Worm (Caenorhabditis elegans): ENCODE results near the gene mec-18.

Gene mec-18

DNA sequence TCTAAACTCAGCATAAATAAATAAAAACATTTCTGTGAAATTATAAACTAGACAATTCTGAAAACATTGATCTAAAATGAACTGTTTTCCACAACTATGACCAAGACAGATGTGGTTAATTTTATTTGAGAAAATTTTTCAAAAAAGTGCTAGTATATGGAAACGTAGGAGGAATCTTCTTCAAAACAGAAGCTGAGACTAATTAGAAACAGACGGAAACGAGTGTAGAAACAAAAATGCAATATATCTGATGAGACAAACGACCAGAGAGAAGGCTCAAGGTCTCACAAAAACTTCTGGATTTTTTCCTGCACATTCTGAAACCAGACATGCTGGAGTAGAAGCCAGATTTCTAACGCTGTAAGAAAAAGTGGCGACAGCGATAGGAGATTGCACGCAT, 21.9 kb upstream of the mec-18 start:
- TF ChIP-seq fkh-4 (tag; optimal IDR thresholded peaks at IDR 0.05; ENCODE audit: borderline replicate concordance): peak; percentile 86
- TF ChIP-seq lin-13 (GFP tag; optimal IDR thresholded peaks at IDR 0.05): no peak
- TF ChIP-seq dsc-1 (tag; optimal IDR thresholded peaks at IDR 0.05): peak; percentile 96
- TF ChIP-seq C16A3.4 (tag; optimal IDR thresholded peaks at IDR 0.05): no peak

DNA sequence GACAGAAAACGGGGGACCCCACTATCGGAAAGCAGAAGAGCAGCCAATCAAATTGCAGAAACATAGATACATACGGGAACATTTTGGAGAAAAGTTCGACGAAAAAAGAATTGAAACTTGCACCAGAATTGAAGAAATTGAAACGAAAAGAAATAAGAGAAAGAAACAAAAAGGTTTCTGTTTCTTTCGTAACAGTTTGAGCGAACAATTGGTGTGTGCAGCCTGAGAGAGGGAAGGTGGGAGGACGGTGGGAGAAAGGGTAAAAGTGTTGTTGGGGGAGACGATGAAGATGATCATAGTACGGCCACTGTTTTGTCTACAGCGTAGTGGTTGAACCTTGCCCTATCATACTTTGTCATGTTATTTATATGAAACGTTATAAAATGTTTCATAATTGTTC, 20.9 kb upstream of the mec-18 start:
- peak; percentile 38 for TF ChIP-seq snu-23 (GFP tag; optimal IDR thresholded peaks at IDR 0.05)
- no peak for TF ChIP-seq ceh-8 (GFP tag; optimal IDR thresholded peaks at IDR 0.05)
- no peak for TF ChIP-seq egl-27 (tag; optimal IDR thresholded peaks at IDR 0.05)
- TF ChIP-seq pag-3 (tag; optimal IDR thresholded peaks at IDR 0.05; ENCODE audit: borderline replicate concordance, insufficient read depth): no peak
- peak; percentile 44 for TF ChIP-seq rnt-1 (tag; optimal IDR thresholded peaks at IDR 0.05)
- no peak for TF ChIP-seq xbp-1 (tag; optimal IDR thresholded peaks at IDR 0.05)
- peak; percentile 48 for TF ChIP-seq nhr-19 (GFP tag; conservative IDR thresholded peaks at IDR 0.05)
- peak; percentile 33 for TF ChIP-seq nhr-71 (tag; optimal IDR thresholded peaks at IDR 0.05)
- TF ChIP-seq nhr-20 (tag; optimal IDR thresholded peaks at IDR 0.05): peak; percentile 26
- TF ChIP-seq nhr-90 (tag; optimal IDR thresholded peaks at IDR 0.05; ENCODE audit: poor library complexity): peak; percentile 2
- TF ChIP-seq lin-14 (GFP tag; optimal IDR thresholded peaks at IDR 0.05): peak; percentile 59

DNA sequence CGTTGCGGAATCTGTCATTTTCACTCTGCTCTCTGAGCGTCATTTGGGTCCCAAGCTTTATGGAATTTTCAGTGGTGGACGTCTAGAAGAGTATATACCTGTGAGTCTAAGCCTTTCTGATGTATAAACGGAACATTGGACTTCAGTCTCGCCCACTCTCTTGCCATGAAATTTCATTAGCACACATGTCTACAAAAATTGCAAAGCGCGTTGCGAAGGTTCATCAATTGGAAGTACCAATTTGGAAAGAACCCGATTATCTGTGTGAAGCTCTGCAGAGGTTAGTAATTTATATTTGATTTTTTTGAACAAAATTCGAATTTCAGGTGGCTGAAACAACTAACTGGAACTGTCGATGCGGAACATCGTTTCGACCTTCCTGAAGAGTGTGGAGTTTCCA, 15.8 kb upstream of the mec-18 start:
- TF ChIP-seq dpl-1 (GFP tag; optimal IDR thresholded peaks at IDR 0.05) (no peak), ceh-88 (GFP tag; IDR thresholded peaks at IDR 0.05) (no peak), ces-1 (GFP tag; optimal IDR thresholded peaks at IDR 0.05) (no peak), elt-2 (tag; optimal IDR thresholded peaks at IDR 0.05) (no peak), ceh-90 (tag; optimal IDR thresholded peaks at IDR 0.05) (no peak), nhr-19 (GFP tag; conservative IDR thresholded peaks at IDR 0.05) (no peak), nhr-47 (tag; optimal IDR thresholded peaks at IDR 0.05) (no peak), unc-130 (tag; optimal IDR thresholded peaks at IDR 0.05) (no peak)

DNA sequence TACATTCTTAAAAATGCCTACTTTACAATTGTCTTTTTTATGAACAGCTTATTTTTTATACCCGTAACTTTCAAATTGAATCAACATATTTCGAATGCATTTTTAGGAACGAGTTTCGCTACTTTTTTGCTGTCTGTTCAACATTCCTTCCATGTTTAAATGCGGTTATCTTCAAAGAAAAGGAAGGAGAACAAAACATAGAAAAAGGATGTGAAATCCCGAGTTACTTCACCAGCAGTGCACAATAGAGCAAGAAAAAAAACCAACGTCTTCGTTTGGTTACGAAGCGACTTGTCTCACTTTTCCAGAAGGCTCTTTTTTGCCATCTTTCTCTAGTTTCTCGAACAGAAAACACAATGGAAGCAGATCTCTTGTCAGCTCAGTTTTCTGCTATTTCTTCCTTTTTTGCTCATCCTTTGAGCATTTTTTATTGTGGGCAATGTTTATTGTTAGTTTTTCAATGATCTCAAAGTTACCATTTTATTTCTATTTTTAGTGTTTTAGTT, 11.7 kb upstream of the mec-18 start, which contains the start of gene cka-2:
TSS of gene cka-2 (plus strand) at position 456 of the 506 bp plus-strand sequence.
- TF ChIP-seq nhr-71 (tag; optimal IDR thresholded peaks at IDR 0.05): peak; percentile 8
- peak; percentile 67 for TF ChIP-seq lin-14 (GFP tag; optimal IDR thresholded peaks at IDR 0.05)
- no peak for TF ChIP-seq hpl-2 (GFP tag; optimal IDR thresholded peaks at IDR 0.05)
- peak; percentile 76 for TF ChIP-seq fkh-10 (GFP tag; optimal IDR thresholded peaks at IDR 0.05)
- TF ChIP-seq ceh-82 (tag; optimal IDR thresholded peaks at IDR 0.05): peak in 1 of 3 experiments; percentile 23

DNA sequence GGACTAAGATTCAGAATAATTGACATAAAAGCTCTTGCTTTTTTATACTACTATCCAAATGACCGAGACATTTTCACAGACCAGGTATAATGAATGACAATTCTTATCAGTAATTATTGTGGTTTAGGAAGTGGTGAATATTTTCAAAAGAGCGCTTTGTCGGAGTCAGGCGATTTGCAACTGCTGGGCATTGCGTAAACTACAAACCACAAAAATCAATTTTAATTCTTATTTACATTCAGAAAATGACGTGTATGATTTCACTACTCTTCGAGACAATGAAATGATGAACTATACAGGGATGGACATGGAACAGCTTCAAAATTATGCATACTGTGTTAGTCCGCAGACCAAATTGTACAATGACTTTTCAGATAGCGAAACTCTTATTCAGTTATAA, 10.5 kb upstream of the mec-18 start:
- TF ChIP-seq lin-39 (tag; optimal IDR thresholded peaks at IDR 0.05): no peak
- TF ChIP-seq efl-1 (optimal IDR thresholded peaks at IDR 0.05): no peak
- peak in 1 of 2 experiments; percentile 38 for TF ChIP-seq efl-1 (GFP tag; optimal IDR thresholded peaks at IDR 0.05 in 1 of 2)
- no peak for TF ChIP-seq unc-30 (tag; optimal IDR thresholded peaks at IDR 0.05)
- peak; percentile 19 for TF ChIP-seq elt-2 (tag; optimal IDR thresholded peaks at IDR 0.05)
- no peak for TF ChIP-seq ceh-88 (GFP tag; IDR thresholded peaks at IDR 0.05)
- TF ChIP-seq nhr-28 (tag; optimal IDR thresholded peaks at IDR 0.05): no peak
- TF ChIP-seq hlh-4 (tag; optimal IDR thresholded peaks at IDR 0.05): no peak
- TF ChIP-seq nhr-71 (tag; optimal IDR thresholded peaks at IDR 0.05): peak; percentile 39
- no peak for TF ChIP-seq lsy-2 (tag; optimal IDR thresholded peaks at IDR 0.05)
- TF ChIP-seq mep-1 (tag; optimal IDR thresholded peaks at IDR 0.05): no peak
- TF ChIP-seq vab-15 (tag; optimal IDR thresholded peaks at IDR 0.05): no peak
- no peak for TF ChIP-seq lin-15B (tag; optimal IDR thresholded peaks at IDR 0.05)

Measured in whole organism, L1 larva.